Worm (Caenorhabditis elegans) whole organism, L4 larva: ENCODE results near the gene C55C3.6.

Source experiments
- D1046.2 ChIP-seq: fragments of 200-800 bp; sonication (Bioruptor generic); IDR thresholded peaks from 2 replicates; pipeline ENCODE4 v1.3.6; 2022; ENCODE audit warnings: missing genetic modification characterization, missing compliant biosample characterization
- F10B5.3 ChIP-seq: sonication (generic microtip); optimal IDR thresholded peaks from 2 replicates; lab custom pipeline; 2016; ENCODE audit warnings: mild to moderate bottlenecking, missing genetic modification characterization, missing compliant biosample characterization
- F44E2.7 ChIP-seq: fragments of 200-800 bp; sonication (Bioruptor generic); IDR thresholded peaks from 2 replicates; pipeline ENCODE4 v2.1.2; 2022; ENCODE audit warnings: missing genetic modification characterization, missing compliant biosample characterization
- R02D3.7 ChIP-seq: fragments of 150-350 bp; sonication (generic microtip); optimal IDR thresholded peaks from 3 replicates; lab custom pipeline; 2014; ENCODE audit warnings: missing biosample characterization, missing genetic modification characterization
- T20F7.1 ChIP-seq: fragments of 200-800 bp; sonication (Bioruptor generic); optimal IDR thresholded peaks from 2 replicates; lab custom pipeline; 2018; ENCODE audit warnings: mild to moderate bottlenecking, missing genetic modification characterization, missing compliant biosample characterization
- T26A8.4 ChIP-seq: fragments of 200-800 bp; sonication (Bioruptor generic); IDR thresholded peaks from 2 replicates; pipeline ENCODE4 v1.3.6; 2022; ENCODE audit warnings: missing genetic modification characterization, missing compliant biosample characterization
- Y105C5A.15 ChIP-seq: fragments of 200-800 bp; sonication (Bioruptor generic); IDR thresholded peaks from 2 replicates; pipeline ENCODE4 v1.3.6; 2022; ENCODE audit warnings: missing genetic modification characterization, missing compliant biosample characterization
- Y48G9A.11 ChIP-seq: fragments of 200-800 bp; sonication (Bioruptor generic); IDR thresholded peaks from 2 replicates; pipeline ENCODE4 v1.3.6; 2022; ENCODE audit warnings: missing genetic modification reagents, missing genetic modification characterization, missing compliant biosample characterization
- Y75B8A.6 ChIP-seq: fragments of 200-800 bp; sonication (Bioruptor generic); IDR thresholded peaks from 2 replicates; pipeline ENCODE4 v1.3.6; 2022; ENCODE audit warnings: missing genetic modification reagents, missing genetic modification characterization, missing compliant biosample characterization
- ZK337.2 ChIP-seq: fragments of 200-800 bp; sonication (Bioruptor generic); IDR thresholded peaks from 2 replicates; pipeline ENCODE4 v1.3.6; 2022; ENCODE audit warnings: missing genetic modification reagents, missing genetic modification characterization, missing compliant biosample characterization
- aha-1 ChIP-seq: fragments of 150-350 bp; peaks from one replicate; lab custom pipeline; 2014; ENCODE audit warnings: missing biosample characterization, missing genetic modification characterization
- aly-2 ChIP-seq: sonication (generic microtip); optimal IDR thresholded peaks from 2 replicates; lab custom pipeline; 2018; ENCODE audit warnings: missing biosample characterization, missing genetic modification characterization
- ama-1 ChIP-seq: fragments of 150-350 bp; optimal IDR thresholded peaks from 2 replicates; lab custom pipeline; 2014; ENCODE audit warnings: inconsistent platforms, mixed read lengths
- ceh-20 ChIP-seq: fragments of 200-800 bp; sonication (Bioruptor generic); IDR thresholded peaks from 2 replicates; pipeline ENCODE4 v1.3.6; 2022; ENCODE audit warnings: missing genetic modification reagents, missing genetic modification characterization, missing compliant biosample characterization
- ceh-44 ChIP-seq: fragments of 200-800 bp; sonication (Bioruptor generic); IDR thresholded peaks from 2 replicates; pipeline ENCODE4 v1.3.6; 2022; ENCODE audit warnings: missing genetic modification reagents, missing genetic modification characterization, missing compliant biosample characterization
- ces-1 ChIP-seq: fragments of 150-350 bp; sonication (generic microtip); optimal IDR thresholded peaks from 4 replicates; lab custom pipeline; 2014; ENCODE audit warnings: missing biosample characterization, missing genetic modification reagents, missing genetic modification characterization
- cey-2 ChIP-seq: sonication (generic microtip); optimal IDR thresholded peaks from 3 replicates; lab custom pipeline; 2017; ENCODE audit warnings: missing genetic modification characterization, mild to moderate bottlenecking, missing compliant biosample characterization, antibody characterized with exemption, borderline replicate concordance; ENCODE audit not compliant: insufficient read depth
- daf-12 ChIP-seq: fragments of 150-350 bp; optimal IDR thresholded peaks from 2 replicates; lab custom pipeline; 2014; ENCODE audit warnings: missing biosample characterization, missing genetic modification reagents, missing genetic modification characterization
- daf-16 ChIP-seq, 3 experiments: sonication (generic microtip); optimal IDR thresholded peaks; 2 replicates each; lab custom pipeline; 2016 to 2017; ENCODE audit warnings: missing genetic modification characterization in 3 of 3, missing genetic modification reagents in 3 of 3, mild to moderate bottlenecking in 2 of 3, missing compliant biosample characterization in 2 of 3, missing biosample characterization in 1 of 3, moderate library complexity in 1 of 3
- dmd-6 ChIP-seq: fragments of 200-800 bp; sonication (Bioruptor generic); IDR thresholded peaks from 2 replicates; pipeline ENCODE4 v1.3.6; 2022; ENCODE audit warnings: missing genetic modification reagents, missing genetic modification characterization, missing compliant biosample characterization
- dmd-8 ChIP-seq: fragments of 200-800 bp; sonication (Bioruptor generic); IDR thresholded peaks from 2 replicates; pipeline ENCODE4 v1.3.6; 2022; ENCODE audit warnings: missing genetic modification characterization, missing compliant biosample characterization
- dpl-1 ChIP-seq: fragments of 150-350 bp; optimal IDR thresholded peaks from 2 replicates; lab custom pipeline; 2014; ENCODE audit warnings: missing biosample characterization, missing genetic modification reagents, missing genetic modification characterization
- duxl-1 ChIP-seq: sonication (generic microtip); optimal IDR thresholded peaks from 2 replicates; lab custom pipeline; 2016; ENCODE audit warnings: mild to moderate bottlenecking, missing genetic modification characterization, moderate library complexity, missing compliant biosample characterization; ENCODE audit not compliant: poor library complexity
- egl-27 ChIP-seq: sonication (generic microtip); optimal IDR thresholded peaks from 3 replicates; lab custom pipeline; 2017; ENCODE audit warnings: missing biosample characterization, missing genetic modification reagents, missing genetic modification characterization
- fkh-10 ChIP-seq: fragments of 150-350 bp; optimal IDR thresholded peaks from 2 replicates; lab custom pipeline; 2014; ENCODE audit warnings: missing biosample characterization, missing genetic modification reagents, missing genetic modification characterization
- hif-1 ChIP-seq, 2 experiments: sonication (generic microtip); optimal IDR thresholded peaks; 2 replicates each; lab custom pipeline; 2016 to 2017; ENCODE audit warnings: missing compliant biosample characterization in 2 of 2, missing genetic modification characterization in 2 of 2, missing genetic modification reagents in 2 of 2, missing genotype in 2 of 2, mild to moderate bottlenecking in 1 of 2
- hlh-11 ChIP-seq: fragments of 200-800 bp; sonication (Bioruptor generic); optimal IDR thresholded peaks from 2 replicates; lab custom pipeline; 2018; ENCODE audit warnings: mild to moderate bottlenecking, missing genetic modification characterization, missing compliant biosample characterization
- lim-7 ChIP-seq: fragments of 200-800 bp; sonication (Bioruptor generic); IDR thresholded peaks from 2 replicates; pipeline ENCODE4 v1.3.6; 2022; ENCODE audit warnings: missing genetic modification characterization, missing compliant biosample characterization
- lin-13 ChIP-seq: fragments of 150-350 bp; optimal IDR thresholded peaks from 2 replicates; lab custom pipeline; 2014; ENCODE audit warnings: missing biosample characterization, missing genetic modification reagents, missing genetic modification characterization
- lin-38 ChIP-seq: fragments of 200-800 bp; sonication (Bioruptor generic); IDR thresholded peaks from 2 replicates; pipeline ENCODE4 v1.3.6; 2022; ENCODE audit warnings: missing genetic modification reagents, missing genetic modification characterization, missing compliant biosample characterization
- madf-5 ChIP-seq, 2 experiments: fragments of 200-800 bp; sonication (Bioruptor generic); IDR thresholded peaks; 2 replicates each; pipeline ENCODE4 v1.3.6; 2022; ENCODE audit warnings: missing compliant biosample characterization in 2 of 2, missing genetic modification characterization in 2 of 2
- mdl-1 ChIP-seq, 2 experiments: fragments of 150-350 bp in 1 of 2; sonication (generic microtip) in 1 of 2; optimal IDR thresholded peaks; 2 replicates each; lab custom pipeline; 2014 to 2017; ENCODE audit warnings: missing biosample characterization in 2 of 2, missing genetic modification characterization in 2 of 2
- mdt-29 ChIP-seq: fragments of 200-800 bp; sonication (Bioruptor generic); IDR thresholded peaks from 2 replicates; pipeline ENCODE4 v1.3.6; 2022; ENCODE audit warnings: missing genetic modification reagents, missing genetic modification characterization, missing compliant biosample characterization
- mep-1 ChIP-seq: fragments of 150-350 bp; sonication (generic microtip); optimal IDR thresholded peaks from 3 replicates; lab custom pipeline; 2014; ENCODE audit warnings: missing biosample characterization, missing genetic modification characterization
- nhr-102 ChIP-seq: sonication (generic microtip); optimal IDR thresholded peaks from 2 replicates; lab custom pipeline; 2016; ENCODE audit warnings: mild to moderate bottlenecking, missing genetic modification characterization, moderate library complexity, missing compliant biosample characterization
- nhr-11 ChIP-seq: fragments of 150-350 bp; optimal IDR thresholded peaks from 2 replicates; lab custom pipeline; 2014; ENCODE audit warnings: missing biosample characterization, missing genetic modification characterization
- nhr-237 ChIP-seq: sonication (generic microtip); optimal IDR thresholded peaks from 2 replicates; lab custom pipeline; 2017; ENCODE audit warnings: missing biosample characterization, missing genetic modification characterization
- nhr-42 ChIP-seq: fragments of 200-800 bp; sonication (Bioruptor generic); IDR thresholded peaks from 2 replicates; pipeline ENCODE4 v1.3.6; 2022; ENCODE audit warnings: missing genetic modification characterization, missing compliant biosample characterization
- rbr-2 ChIP-seq: sonication (generic microtip); optimal IDR thresholded peaks from 2 replicates; lab custom pipeline; 2016; ENCODE audit warnings: missing genotype, missing genetic modification characterization, missing compliant biosample characterization
- set-16 ChIP-seq: fragments of 200-800 bp; sonication (Bioruptor generic); IDR thresholded peaks from 2 replicates; pipeline ENCODE4 v1.3.6; 2022; ENCODE audit warnings: missing genetic modification reagents, missing genetic modification characterization, missing compliant biosample characterization
- skn-1 ChIP-seq: fragments of 150-350 bp; optimal IDR thresholded peaks from 2 replicates; lab custom pipeline; 2014; ENCODE audit warnings: missing biosample characterization, missing genetic modification characterization
- snpc-4 ChIP-seq: fragments of 150-350 bp; optimal IDR thresholded peaks from 2 replicates; lab custom pipeline; 2014; ENCODE audit warnings: missing biosample characterization, missing genetic modification characterization
- spr-3 ChIP-seq: fragments of 200-800 bp; sonication (Bioruptor generic); optimal IDR thresholded peaks from 2 replicates; lab custom pipeline; 2018; ENCODE audit warnings: mild to moderate bottlenecking, missing genetic modification characterization, missing compliant biosample characterization
- tag-97 ChIP-seq: fragments of 200-800 bp; sonication (Bioruptor generic); IDR thresholded peaks from 2 replicates; pipeline ENCODE4 v1.3.6; 2022; ENCODE audit warnings: missing genetic modification characterization, missing compliant biosample characterization
- unc-130 ChIP-seq: sonication (generic microtip); optimal IDR thresholded peaks from 2 replicates; lab custom pipeline; 2016; ENCODE audit warnings: missing genetic modification reagents, missing genetic modification characterization, missing compliant biosample characterization
- unc-62 ChIP-seq, 3 experiments: fragments of 150-350 bp in 1 of 3; sonication (generic microtip); optimal IDR thresholded peaks in 2 of 3; peaks in 1 of 3; 1 replicate in 1 of 3; 2 replicates in 2 of 3; lab custom pipeline; 2014 to 2017; ENCODE audit warnings: missing biosample characterization in 3 of 3, missing genetic modification characterization in 3 of 3, missing genetic modification reagents in 3 of 3, missing genotype in 1 of 3
- vab-7 ChIP-seq: fragments of 200-800 bp; sonication (Bioruptor generic); IDR thresholded peaks from 2 replicates; pipeline ENCODE4 v1.3.6; 2022; ENCODE audit warnings: missing genetic modification reagents, missing genetic modification characterization, missing compliant biosample characterization
- zag-1 ChIP-seq: fragments of 150-350 bp; optimal IDR thresholded peaks from 2 replicates; lab custom pipeline; 2014; ENCODE audit warnings: missing biosample characterization, missing genetic modification characterization
- zip-11 ChIP-seq: fragments of 200-800 bp; sonication (Bioruptor generic); IDR thresholded peaks from 2 replicates; pipeline ENCODE4 v1.3.6; 2022; ENCODE audit warnings: missing genetic modification characterization, missing compliant biosample characterization
- ztf-11 ChIP-seq: fragments of 150-350 bp; optimal IDR thresholded peaks from 2 replicates; lab custom pipeline; 2014; ENCODE audit warnings: missing biosample characterization, missing genetic modification characterization
- ztf-7 ChIP-seq: fragments of 150-350 bp; optimal IDR thresholded peaks from 2 replicates; lab custom pipeline; 2014; ENCODE audit warnings: missing biosample characterization, missing genetic modification characterization

C55C3.6 gene

DNA sequence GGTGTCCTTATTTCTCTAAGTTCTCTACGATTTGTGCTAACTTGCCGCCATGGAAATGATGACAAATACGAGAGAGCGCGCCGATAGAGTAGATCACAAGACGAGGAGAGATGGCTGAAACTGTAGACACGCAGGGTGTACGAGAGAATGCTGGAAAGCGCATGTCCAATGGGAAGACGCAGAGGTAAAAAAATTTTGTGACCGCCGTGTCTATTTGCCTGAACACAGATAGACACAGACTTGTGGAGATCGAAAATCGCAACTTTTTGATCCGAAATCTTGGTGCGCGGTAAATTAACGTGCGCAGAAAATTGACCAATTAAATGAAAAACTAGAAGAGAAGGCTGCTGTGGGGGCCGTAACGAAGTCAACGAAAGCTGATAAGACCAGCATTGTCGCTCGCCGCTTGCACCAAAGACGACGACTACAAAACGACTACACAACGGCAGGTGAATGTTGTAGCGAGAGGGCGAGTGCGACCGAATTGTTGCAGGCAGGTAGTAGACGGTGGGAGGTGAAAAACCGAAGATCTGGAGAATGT lies 25.8 kb upstream of the C55C3.6 start:
- TF ChIP-seq lin-38 (GFP tag; lab: Robert Waterston, UW): peak; percentile 42; the same call in 1 of the 2 replicates
- TF ChIP-seq set-16 (GFP tag; lab: Robert Waterston, UW): 0 out of 2 replicates have a peak, but pooled peaks have one; percentile 16
- TF ChIP-seq duxl-1 (tag; lab: Kevin White, UChicago): peak; percentile 31
- no peak for TF ChIP-seq mdt-29 (GFP tag; lab: Robert Waterston, UW)
- peak; percentile 49 for TF ChIP-seq T20F7.1 (GFP tag; lab: Kevin White, UChicago)
- TF ChIP-seq vab-7 (GFP tag; lab: Robert Waterston, UW): no peak
- no peak for TF ChIP-seq lim-7 (GFP tag; lab: Robert Waterston, UW)
- TF ChIP-seq dpl-1: peak; percentile 60
- no peak for TF ChIP-seq Y105C5A.15 (GFP tag; lab: Robert Waterston, UW)
- TF ChIP-seq Y75B8A.6 (GFP tag; lab: Robert Waterston, UW): no peak
- no peak for TF ChIP-seq ama-1 (lab: Kevin White, UChicago)
- no peak for TF ChIP-seq ceh-44
- no peak for TF ChIP-seq F10B5.3 (tag; lab: Kevin White, UChicago)
- no peak for TF ChIP-seq skn-1 (tag; lab: Kevin White, UChicago)
- TF ChIP-seq nhr-237 (tag; lab: Kevin White, UChicago): no peak
- no peak for TF ChIP-seq cey-2 (tag; lab: Kevin White, UChicago)
- TF ChIP-seq snpc-4: no peak
- TF ChIP-seq unc-62 (GFP tag; optimal IDR thresholded peaks at IDR 0.05 in 1 of 2; lab: Kevin White, UChicago): peak in 1 of 2 experiments; percentile 74
- no peak for TF ChIP-seq unc-62 (tag; optimal IDR thresholded peaks at IDR 0.05; lab: Kevin White, UChicago)
- TF ChIP-seq zag-1: no peak
- TF ChIP-seq spr-3 (GFP tag; lab: Kevin White, UChicago): no peak
- no peak for TF ChIP-seq F44E2.7 (GFP tag; lab: Robert Waterston, UW)
- TF ChIP-seq R02D3.7 (tag; lab: Kevin White, UChicago): no peak
- no peak for TF ChIP-seq dmd-8 (GFP tag; lab: Robert Waterston, UW)
- no peak for TF ChIP-seq unc-130 (GFP tag; lab: Kevin White, UChicago)
- TF ChIP-seq zip-11: no peak
- peak; percentile 67 for TF ChIP-seq mep-1
- peak; percentile 89 for TF ChIP-seq hlh-11 (tag; lab: Kevin White, UChicago)
- TF ChIP-seq mdl-1 (tag; optimal IDR thresholded peaks at IDR 0.05; lab: Kevin White, UChicago): peak; percentile 72 to 78
- peak; percentile 72 for TF ChIP-seq dmd-6 (GFP tag; lab: Robert Waterston, UW)
- no peak for TF ChIP-seq ztf-11 (tag; lab: Kevin White, UChicago)
- no peak for TF ChIP-seq egl-27 (tag; lab: Kevin White, UChicago)
- TF ChIP-seq aha-1 (tag; lab: Kevin White, UChicago): peak; percentile 73
- no peak for TF ChIP-seq T26A8.4 (GFP tag; lab: Robert Waterston, UW)
- no peak for TF ChIP-seq ces-1 (GFP tag; lab: Kevin White, UChicago)
- TF ChIP-seq tag-97 (GFP tag; lab: Robert Waterston, UW): no peak
- TF ChIP-seq nhr-42 (GFP tag; lab: Robert Waterston, UW): no peak
- TF ChIP-seq nhr-11 (tag; lab: Kevin White, UChicago): peak; percentile 84
- no peak for TF ChIP-seq Y48G9A.11 (GFP tag; lab: Robert Waterston, UW)
- TF ChIP-seq hif-1 (tag; optimal IDR thresholded peaks at IDR 0.05; lab: Kevin White, UChicago): peak in 1 of 2 experiments; percentile 85
- TF ChIP-seq fkh-10 (GFP tag; lab: Kevin White, UChicago): no peak
- peak; percentile 62 for TF ChIP-seq lin-13
- no peak for TF ChIP-seq daf-16 (GFP tag; optimal IDR thresholded peaks at IDR 0.05; lab: Kevin White, UChicago)
- peak; percentile 5 for TF ChIP-seq daf-16 (tag; optimal IDR thresholded peaks at IDR 0.05; lab: Kevin White, UChicago)
- peak; percentile 42 for TF ChIP-seq rbr-2 (tag; lab: Kevin White, UChicago)
- TF ChIP-seq ZK337.2: no peak
- no peak for TF ChIP-seq D1046.2
- TF ChIP-seq ztf-7: no peak
- TF ChIP-seq madf-5 (GFP tag; IDR thresholded peaks at IDR 0.05; lab: Robert Waterston, UW): no peak
- peak; percentile 87 for TF ChIP-seq nhr-102 (tag; lab: Kevin White, UChicago)
- TF ChIP-seq aly-2 (tag; lab: Kevin White, UChicago): no peak
- TF ChIP-seq ceh-20 (GFP tag; lab: Robert Waterston, UW): 0 out of 2 replicates have a peak, but pooled peaks have one; percentile 23
- no peak for TF ChIP-seq daf-12 (tag; lab: Kevin White, UChicago)
